Fruit fly (Drosophila melanogaster) whole organism, embryonic: ENCODE data around the gene Art9.

Experiments used
- Awh ChIP-seq: fragments of 200-800 bp; sonication (Bioruptor generic); IDR thresholded peaks from 2 replicates; pipeline ENCODE4, ENCODE4 v1.3.6; 2022; ENCODE audit warnings: missing biosample characterization, missing genetic modification characterization
- CG10321 ChIP-seq: fragments of 200-800 bp; sonication (Bioruptor generic); IDR thresholded peaks from 2 replicates; pipeline ENCODE4 v1.3.6; 2022; ENCODE audit warnings: missing biosample characterization, missing genetic modification characterization
- CG11093 ChIP-seq: fragments of 200-800 bp; sonication (Bioruptor generic); IDR thresholded peaks from 3 replicates; pipeline ENCODE4 v1.3.6; 2022; ENCODE audit warnings: missing biosample characterization, missing genetic modification characterization
- CG11696 ChIP-seq: fragments of 200-800 bp; sonication (Bioruptor generic); IDR thresholded peaks from 2 replicates; pipeline ENCODE4 v1.3.6; 2022; ENCODE audit warnings: missing biosample characterization, missing genetic modification characterization
- CG13123 ChIP-seq: fragments of 200-800 bp; sonication (Bioruptor generic); optimal IDR thresholded peaks from 2 replicates; lab custom pipeline; 2016; ENCODE audit warnings: missing biosample characterization, missing genetic modification characterization
- CG14860 ChIP-seq: fragments of 200-800 bp; sonication (Bioruptor generic); IDR thresholded peaks from 3 replicates; pipeline ENCODE4 v1.3.6; 2022; ENCODE audit warnings: missing biosample characterization, missing genetic modification characterization; ENCODE audit not compliant: partially characterized antibody
- CG15269 ChIP-seq: fragments of 200-800 bp; sonication (Bioruptor generic); optimal IDR thresholded peaks from 2 replicates; lab custom pipeline; 2018; ENCODE audit warnings: missing biosample characterization, mild to moderate bottlenecking, missing genetic modification characterization, moderate library complexity
- CG15514 ChIP-seq: fragments of 200-800 bp; sonication (Bioruptor generic); optimal IDR thresholded peaks from 3 replicates; lab custom pipeline; 2017; ENCODE audit warnings: missing biosample characterization, missing genetic modification characterization, mild to moderate bottlenecking, moderate library complexity, missing genetic modification reagents
- CG16779 ChIP-seq: fragments of 200-800 bp; sonication (Bioruptor generic); IDR thresholded peaks from 2 replicates; pipeline ENCODE4 v1.3.6; 2022; ENCODE audit warnings: missing biosample characterization, missing genetic modification characterization
- CG16815 ChIP-seq: fragments of 200-800 bp; sonication (Bioruptor generic); optimal IDR thresholded peaks from 3 replicates; lab custom pipeline; 2017; ENCODE audit warnings: missing biosample characterization, mild to moderate bottlenecking, missing genetic modification characterization
- CG16863 ChIP-seq: fragments of 200-800 bp; sonication (Bioruptor generic); optimal IDR thresholded peaks from 3 replicates; lab custom pipeline; 2016; ENCODE audit warnings: missing biosample characterization, missing genetic modification characterization
- CG18599 ChIP-seq: fragments of 200-800 bp; sonication (Bioruptor generic); optimal IDR thresholded peaks from 3 replicates; lab custom pipeline; 2017; ENCODE audit warnings: missing biosample characterization, missing genetic modification characterization, mild to moderate bottlenecking, moderate library complexity, missing genetic modification reagents
- CG2889 ChIP-seq: fragments of 200-800 bp; sonication (Bioruptor generic); IDR thresholded peaks from 3 replicates; pipeline ENCODE4 v1.3.6; 2022; ENCODE audit warnings: missing biosample characterization, missing genetic modification characterization
- CG34224 ChIP-seq: fragments of 200-800 bp; sonication (Bioruptor generic); IDR thresholded peaks from 3 replicates; pipeline ENCODE4 v1.3.6; 2022; ENCODE audit warnings: missing biosample characterization, missing genetic modification characterization; ENCODE audit not compliant: partially characterized antibody
- CG34376 ChIP-seq: fragments of 200-800 bp; sonication (Bioruptor generic); optimal IDR thresholded peaks from 2 replicates; lab custom pipeline; 2018; ENCODE audit warnings: missing biosample characterization, mild to moderate bottlenecking, missing genetic modification characterization
- CG4404 ChIP-seq: fragments of 200-800 bp; sonication (Bioruptor generic); IDR thresholded peaks from 2 replicates; pipeline ENCODE4 v1.3.6; 2022; ENCODE audit warnings: missing biosample characterization, missing genetic modification characterization
- CG7556 ChIP-seq: fragments of 200-800 bp; sonication (Bioruptor generic); optimal IDR thresholded peaks from 2 replicates; lab custom pipeline; 2017; ENCODE audit warnings: missing biosample characterization, mild to moderate bottlenecking, missing genetic modification characterization
- CG8089 ChIP-seq: fragments of 200-800 bp; sonication (Bioruptor generic); optimal IDR thresholded peaks from 3 replicates; lab custom pipeline; 2016; ENCODE audit warnings: missing biosample characterization, missing genetic modification characterization
- CG8281 ChIP-seq: fragments of 200-800 bp; sonication (Bioruptor generic); optimal IDR thresholded peaks from 2 replicates; lab custom pipeline; 2018; ENCODE audit warnings: missing biosample characterization, mild to moderate bottlenecking, missing genetic modification characterization, moderate library complexity
- CG8359 ChIP-seq: fragments of 200-800 bp; sonication (Bioruptor generic); optimal IDR thresholded peaks from 2 replicates; lab custom pipeline; 2017; ENCODE audit warnings: missing biosample characterization, mild to moderate bottlenecking, missing genetic modification characterization, borderline replicate concordance
- CG9215 ChIP-seq: fragments of 200-800 bp; sonication (Bioruptor generic); IDR thresholded peaks from 2 replicates; pipeline ENCODE4 v1.3.6; 2022; ENCODE audit warnings: missing biosample characterization, missing genetic modification characterization
- CG9932 ChIP-seq: fragments of 200-800 bp; sonication (Bioruptor generic); IDR thresholded peaks from 2 replicates; pipeline ENCODE4 v1.3.6; 2022; ENCODE audit warnings: missing biosample characterization, missing genetic modification characterization
- D19A ChIP-seq: fragments of 200-800 bp; optimal IDR thresholded peaks from 3 replicates; lab custom pipeline; 2019; ENCODE audit warnings: missing biosample characterization, mild to moderate bottlenecking, missing genetic modification characterization, moderate library complexity
- Elba2 ChIP-seq: fragments of 200-800 bp; sonication (Bioruptor generic); optimal IDR thresholded peaks from 3 replicates; lab custom pipeline; 2016; ENCODE audit warnings: missing biosample characterization, missing genetic modification characterization
- Ets97D ChIP-seq: fragments of 200-800 bp; sonication (Bioruptor generic); optimal IDR thresholded peaks from 3 replicates; lab custom pipeline; 2016; ENCODE audit warnings: missing biosample characterization, missing genetic modification characterization
- Hr78 ChIP-seq, 2 experiments: fragments of 200-800 bp in 1 of 2; fragments of >200 bp in 1 of 2; sonication (Bioruptor generic) in 1 of 2; optimal IDR thresholded peaks; 2 replicates each; lab custom pipeline; 2017 to 2019; ENCODE audit warnings: missing biosample characterization in 2 of 2, missing genetic modification characterization in 2 of 2, mild to moderate bottlenecking in 1 of 2, moderate library complexity in 1 of 2
- Jarid2 ChIP-seq: fragments of 200-800 bp; sonication (Bioruptor generic); optimal IDR thresholded peaks from 3 replicates; lab custom pipeline; 2017; ENCODE audit warnings: mild to moderate bottlenecking, missing biosample characterization, missing genetic modification reagents, missing genetic modification characterization
- NK7.1 ChIP-seq: fragments of 200-800 bp; sonication (Bioruptor generic); optimal IDR thresholded peaks from 3 replicates; lab custom pipeline; 2016; ENCODE audit warnings: missing biosample characterization, missing genetic modification characterization
- Optix ChIP-seq: fragments of 200-800 bp; sonication (Bioruptor generic); IDR thresholded peaks from 3 replicates; pipeline ENCODE4 v1.3.6; 2022; ENCODE audit warnings: missing biosample characterization, missing genetic modification characterization
- Ssrp ChIP-seq: fragments of 200-800 bp; sonication (Bioruptor generic); optimal IDR thresholded peaks from 2 replicates; lab custom pipeline; 2018; ENCODE audit warnings: missing biosample characterization, mild to moderate bottlenecking, missing genetic modification characterization, moderate library complexity
- az2 ChIP-seq: fragments of 200-800 bp; sonication (Bioruptor generic); optimal IDR thresholded peaks from 3 replicates; lab custom pipeline; 2016; ENCODE audit warnings: missing biosample characterization, missing genetic modification characterization
- bowl ChIP-seq: fragments of 200-800 bp; sonication (Bioruptor generic); IDR thresholded peaks from 2 replicates; pipeline ENCODE4 v1.3.6; 2022; ENCODE audit warnings: missing biosample characterization, missing genetic modification characterization
- danr ChIP-seq: fragments of 200-800 bp; sonication (Bioruptor generic); IDR thresholded peaks from 2 replicates; pipeline ENCODE4 v1.3.6; 2022; ENCODE audit warnings: missing biosample characterization, missing genetic modification characterization
- fd102C ChIP-seq: fragments of 200-800 bp; sonication (Bioruptor generic); optimal IDR thresholded peaks from 2 replicates; lab custom pipeline; 2018; ENCODE audit warnings: missing biosample characterization, mild to moderate bottlenecking, missing genetic modification characterization, moderate library complexity
- grn ChIP-seq: fragments of 200-800 bp; sonication (Bioruptor generic); optimal IDR thresholded peaks from 3 replicates; lab custom pipeline; 2017; ENCODE audit warnings: missing biosample characterization, missing genetic modification characterization
- lilli ChIP-seq: fragments of 200-800 bp; sonication (Bioruptor generic); optimal IDR thresholded peaks from 3 replicates; lab custom pipeline; 2016; ENCODE audit warnings: missing biosample characterization, missing genetic modification characterization
- mam ChIP-seq: fragments of 200-800 bp; sonication (Bioruptor generic); optimal IDR thresholded peaks from 3 replicates; lab custom pipeline; 2016; ENCODE audit warnings: missing biosample characterization, missing genetic modification characterization
- nmo ChIP-seq: fragments of 200-800 bp; sonication (Bioruptor generic); optimal IDR thresholded peaks from 2 replicates; lab custom pipeline; 2018; ENCODE audit warnings: missing biosample characterization, mild to moderate bottlenecking, missing genetic modification characterization, moderate library complexity
- nom ChIP-seq: fragments of 200-800 bp; sonication (Bioruptor generic); optimal IDR thresholded peaks from 2 replicates; lab custom pipeline; 2017; ENCODE audit warnings: missing biosample characterization, missing genetic modification characterization, mild to moderate bottlenecking, moderate library complexity, missing genetic modification reagents
- rib ChIP-seq: fragments of 200-800 bp; sonication (Bioruptor generic); IDR thresholded peaks from 2 replicates; pipeline ENCODE4 v1.3.6; 2022; ENCODE audit warnings: missing biosample characterization, missing genetic modification characterization
- ro ChIP-seq: fragments of 200-800 bp; sonication (Bioruptor generic); IDR thresholded peaks from 2 replicates; pipeline ENCODE4 v1.3.6; 2022; ENCODE audit warnings: missing biosample characterization, missing genetic modification characterization
- run ChIP-seq: fragments of 200-800 bp; sonication (Bioruptor generic); optimal IDR thresholded peaks from 3 replicates; lab custom pipeline; 2018; ENCODE audit warnings: missing biosample characterization, mild to moderate bottlenecking, missing genetic modification characterization
- sim ChIP-seq: fragments of 200-800 bp; sonication (Bioruptor generic); IDR thresholded peaks from 2 replicates; pipeline ENCODE4 v1.3.6; 2022; ENCODE audit warnings: missing biosample characterization, missing genetic modification characterization
- so ChIP-seq: fragments of 200-800 bp; sonication (Bioruptor generic); IDR thresholded peaks from 3 replicates; pipeline ENCODE4 v1.3.6; 2022; ENCODE audit warnings: missing biosample characterization, missing genetic modification characterization
- sug ChIP-seq: fragments of 200-800 bp; optimal IDR thresholded peaks from 2 replicates; lab custom pipeline; 2019; ENCODE audit warnings: missing biosample characterization, mild to moderate bottlenecking, missing genetic modification characterization, moderate library complexity
- twi ChIP-seq: fragments of 200-800 bp; optimal IDR thresholded peaks from 2 replicates; lab custom pipeline; 2019; ENCODE audit warnings: missing biosample characterization, mild to moderate bottlenecking, missing genetic modification characterization, moderate library complexity
- unc-4 ChIP-seq: fragments of 200-800 bp; sonication (Bioruptor generic); IDR thresholded peaks from 2 replicates; pipeline ENCODE4 v1.3.6; 2022; ENCODE audit warnings: missing biosample characterization, missing genetic modification characterization; ENCODE audit not compliant: partially characterized antibody
- vvl ChIP-seq: fragments of 200-800 bp; sonication (Bioruptor generic); IDR thresholded peaks from 2 replicates; pipeline ENCODE4 v1.3.6; 2022; ENCODE audit warnings: missing biosample characterization, missing genetic modification characterization
- wek ChIP-seq: fragments of 200-800 bp; sonication (Bioruptor generic); optimal IDR thresholded peaks from 3 replicates; lab custom pipeline; 2018; ENCODE audit warnings: missing biosample characterization, mild to moderate bottlenecking, missing genetic modification characterization, moderate library complexity
- zen ChIP-seq: fragments of 200-800 bp; sonication (Bioruptor generic); optimal IDR thresholded peaks from 3 replicates; lab custom pipeline; 2018; ENCODE audit warnings: missing biosample characterization, mild to moderate bottlenecking, missing genetic modification characterization, moderate library complexity

Gene Art9

DNA sequence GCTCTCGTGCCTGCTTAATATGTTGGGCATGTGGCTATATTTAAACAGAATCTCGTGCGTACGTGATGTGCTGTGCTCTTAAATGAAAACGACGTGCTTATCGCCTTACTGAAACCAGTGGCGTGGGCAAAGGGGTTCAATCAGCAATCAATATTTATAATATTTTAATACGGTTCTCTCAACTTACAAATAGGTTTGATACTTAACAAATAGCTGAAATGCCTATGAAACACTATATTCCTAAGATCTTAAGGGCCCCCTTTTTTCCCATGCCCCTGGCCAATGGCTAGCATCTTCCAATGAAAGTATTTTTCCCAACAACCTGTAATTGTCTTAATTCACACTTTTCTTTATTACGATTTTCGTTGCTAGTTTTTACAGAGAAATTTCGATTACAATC is 27.6 kb downstream of the Art9 start (continued):
- TF ChIP-seq rib (GFP tag; lab: Robert Waterston, UW) (peak; percentile 58; the same call in 1 of the 2 replicates), run (no peak), Ets97D (GFP tag; lab: Kevin White, UChicago) (peak; percentile 4), CG7556 (GFP tag; lab: Kevin White, UChicago) (peak; percentile 65), D19A (tag; lab: Kevin White, UChicago) (peak; percentile 66), CG15269 (tag; lab: Kevin White, UChicago) (peak; percentile 66), wek (GFP tag; lab: Kevin White, UChicago) (no peak), CG16863 (GFP tag; lab: Kevin White, UChicago) (peak; percentile 3), CG14860 (GFP tag; lab: Robert Waterston, UW) (no peak), CG8089 (GFP tag; lab: Kevin White, UChicago) (peak; percentile 38), unc-4 (GFP tag; lab: Robert Waterston, UW) (no peak), CG11696 (GFP tag; lab: Robert Waterston, UW) (peak; percentile 58), CG11093 (0 out of 3 replicates have a peak, but pooled peaks have one; percentile 51), mam (GFP tag; lab: Kevin White, UChicago) (peak; percentile 35), so (GFP tag; lab: Robert Waterston, UW) (peak; percentile 64; the same call in 1 of the 3 replicates), CG8359 (GFP tag; lab: Kevin White, UChicago) (peak; percentile 23), CG4404 (peak; percentile 85), vvl (GFP tag; lab: Robert Waterston, UW) (peak; percentile 89), CG16815 (GFP tag; lab: Kevin White, UChicago) (peak; percentile 65), CG16779 (GFP tag; lab: Robert Waterston, UW) (no peak), nmo (GFP tag; lab: Kevin White, UChicago) (peak; percentile 79), lilli (GFP tag; lab: Kevin White, UChicago) (peak; percentile 71), Ssrp (tag; lab: Kevin White, UChicago) (peak; percentile 73), fd102C (peak; percentile 46), bowl (GFP tag; lab: Robert Waterston, UW) (no peak), danr (0 out of 2 replicates have a peak, but pooled peaks have one; percentile 26), sug (peak; percentile 3), Hr78 (GFP tag; optimal IDR thresholded peaks at IDR 0.05; lab: Kevin White, UChicago) (no peak), CG8281 (peak; percentile 48), CG10321 (GFP tag; lab: Robert Waterston, UW) (no peak), CG9932 (GFP tag; lab: Robert Waterston, UW) (peak; percentile 43; the same call in 1 of the 2 replicates), sim (GFP tag; lab: Robert Waterston, UW) (0 out of 2 replicates have a peak, but pooled peaks have one; percentile 46), Awh (GFP tag; lab: Robert Waterston, UW) (0 out of 2 replicates have a peak, but pooled peaks have one; percentile 19), CG2889 (GFP tag; lab: Robert Waterston, UW) (peak; percentile 41; the same call in 1 of the 3 replicates), grn (GFP tag; lab: Kevin White, UChicago) (no peak), CG13123 (GFP tag; lab: Kevin White, UChicago) (no peak), twi (peak; percentile 64), Jarid2 (GFP tag; lab: Kevin White, UChicago) (peak; percentile 49), CG15514 (GFP tag; lab: Kevin White, UChicago) (peak; percentile 32), ro (GFP tag; lab: Robert Waterston, UW) (0 out of 2 replicates have a peak, but pooled peaks have one; percentile 50), CG34224 (GFP tag; lab: Robert Waterston, UW) (no peak), CG34376 (GFP tag; lab: Kevin White, UChicago) (no peak), Optix (peak; percentile 72), NK7.1 (GFP tag; lab: Kevin White, UChicago) (peak; percentile 2), zen (peak; percentile 78), CG18599 (GFP tag; lab: Kevin White, UChicago) (peak; percentile 56), Elba2 (GFP tag; lab: Kevin White, UChicago) (peak; percentile 56), az2 (peak; percentile 73), CG9215 (GFP tag; lab: Robert Waterston, UW) (peak; percentile 47; the same call in 1 of the 2 replicates), nom (GFP tag; lab: Kevin White, UChicago) (peak; percentile 69)
